Fruit fly (Drosophila melanogaster): ENCODE data around the gene dac.

dac gene

dm6 chr2L:16491123-16491751, 5.4 kb upstream of the dac start, which contains the start of gene Tpr2 (continued):
- TF ChIP-seq CG31365 (tag; optimal IDR thresholded peaks at IDR 0.05): no peak
- TF ChIP-seq TFAM (GFP tag; optimal IDR thresholded peaks at IDR 0.05): no peak
- peak; percentile 48 for TF ChIP-seq CG15269 (tag; optimal IDR thresholded peaks at IDR 0.05)
- TF ChIP-seq Fer2 (tag; optimal IDR thresholded peaks at IDR 0.05): no peak
- TF ChIP-seq Abd-B (GFP tag; optimal IDR thresholded peaks at IDR 0.05): no peak
- TF ChIP-seq emc (GFP tag; optimal IDR thresholded peaks at IDR 0.05): peak; percentile 38
- 0 out of 2 replicates have a peak, but pooled peaks have one; percentile 17 for TF ChIP-seq Adf1 (GFP tag; IDR thresholded peaks at IDR 0.05)
- TF ChIP-seq pan (optimal IDR thresholded peaks at IDR 0.05): peak in 1 of 2 experiments; percentile 25
- TF ChIP-seq pan (GFP tag; optimal IDR thresholded peaks at IDR 0.05 in 1 of 2, IDR thresholded peaks at IDR 0.05 in 1 of 2): peak in 1 of 2 experiments; percentile 20
- peak; percentile 95 for TF ChIP-seq Doc3 (GFP tag; IDR thresholded peaks at IDR 0.05; ENCODE audit: partially characterized antibody)
- TF ChIP-seq Dip2 (GFP tag; IDR thresholded peaks at IDR 0.05): no peak
- peak; percentile 75 for TF ChIP-seq nmo (GFP tag; optimal IDR thresholded peaks at IDR 0.05)
- TF ChIP-seq az2 (GFP tag; optimal IDR thresholded peaks at IDR 0.05): peak; percentile 31
- no peak for TF ChIP-seq crc (GFP tag; optimal IDR thresholded peaks at IDR 0.05)
- TF ChIP-seq bcd (GFP tag; optimal IDR thresholded peaks at IDR 0.05): peak; percentile 22
- peak; percentile 38 for TF ChIP-seq CG2678 (tag; optimal IDR thresholded peaks at IDR 0.05)
- no peak for TF ChIP-seq C15 (GFP tag; IDR thresholded peaks at IDR 0.05)
- peak; percentile 36 for TF ChIP-seq org-1 (GFP tag; optimal IDR thresholded peaks at IDR 0.05)
- no peak for TF ChIP-seq CG15073 (GFP tag; optimal IDR thresholded peaks at IDR 0.05)
- peak; percentile 65 for TF ChIP-seq CG3847 (GFP tag; IDR thresholded peaks at IDR 0.05)
- TF ChIP-seq CG11085 (GFP tag; IDR thresholded peaks at IDR 0.05): no peak
- TF ChIP-seq gt (GFP tag; IDR thresholded peaks at IDR 0.05): no peak
- peak; percentile 24 for TF ChIP-seq CG3838 (GFP tag; optimal IDR thresholded peaks at IDR 0.05)
- peak; percentile 38 for TF ChIP-seq Ssrp (tag; optimal IDR thresholded peaks at IDR 0.05)
- peak in 1 of 3 experiments; percentile 22 for TF ChIP-seq lola (GFP tag; optimal IDR thresholded peaks at IDR 0.05)
- TF ChIP-seq CG9797 (GFP tag; optimal IDR thresholded peaks at IDR 0.05): peak; percentile 61
- TF ChIP-seq HLHmδ (GFP tag; optimal IDR thresholded peaks at IDR 0.05): no peak
- peak; percentile 43 for TF ChIP-seq HmgD (GFP tag; optimal IDR thresholded peaks at IDR 0.05)
- TF ChIP-seq CG9437 (GFP tag; optimal IDR thresholded peaks at IDR 0.05): peak; percentile 30
- no peak for TF ChIP-seq CkIIα-i1 (GFP tag; IDR thresholded peaks at IDR 0.05)
- no peak for TF ChIP-seq Antp (GFP tag; optimal IDR thresholded peaks at IDR 0.05)
- TF ChIP-seq CG5180 (GFP tag; optimal IDR thresholded peaks at IDR 0.05): no peak
- TF ChIP-seq so (GFP tag; IDR thresholded peaks at IDR 0.05): no peak
- peak; percentile 5 for TF ChIP-seq CG15479 (GFP tag; optimal IDR thresholded peaks at IDR 0.05)
- peak; percentile 58 for TF ChIP-seq CG33213 (GFP tag; optimal IDR thresholded peaks at IDR 0.05)
- TF ChIP-seq prd (optimal IDR thresholded peaks at IDR 0.05): no peak
- TF ChIP-seq prd (GFP tag; IDR thresholded peaks at IDR 0.05): peak; percentile 49; the same call in 1 of the 3 replicates
- peak; percentile 31 for TF ChIP-seq Vsx1 (GFP tag; optimal IDR thresholded peaks at IDR 0.05)
- no peak for TF ChIP-seq pb (GFP tag; optimal IDR thresholded peaks at IDR 0.05)
- TF ChIP-seq cad (GFP tag; optimal IDR thresholded peaks at IDR 0.05): no peak
- TF ChIP-seq unc-4 (GFP tag; IDR thresholded peaks at IDR 0.05; ENCODE audit: partially characterized antibody): peak; percentile 96
- TF ChIP-seq CG15696 (tag; optimal IDR thresholded peaks at IDR 0.05): peak; percentile 29
- TF ChIP-seq CG9876 (GFP tag; optimal IDR thresholded peaks at IDR 0.05): no peak
- TF ChIP-seq CG18764 (GFP tag; optimal IDR thresholded peaks at IDR 0.05): no peak
- no peak for TF ChIP-seq Sry-β (GFP tag; optimal IDR thresholded peaks at IDR 0.05)
- TF ChIP-seq CG4424 (GFP tag; optimal IDR thresholded peaks at IDR 0.05): no peak
- TF ChIP-seq sug (tag; optimal IDR thresholded peaks at IDR 0.05): peak; percentile 59
- TF ChIP-seq Hand (GFP tag; optimal IDR thresholded peaks at IDR 0.05): peak; percentile 36
- peak; percentile 50 for TF ChIP-seq CG9727 (GFP tag; optimal IDR thresholded peaks at IDR 0.05)
- no peak; the same call in 2 of the 3 replicates for TF ChIP-seq zen2 (GFP tag; IDR thresholded peaks at IDR 0.05; ENCODE audit: partially characterized antibody)

Measured in whole organism, embryonic.